Fruit fly (Drosophila melanogaster): Measurements from ENCODE around the gene COX6AL2.
A peak's percentile ranks its signal among the peaks of the same experiment; 100 is the strongest.

The COX6AL2 gene

dm6 chr3L:18869035-18869826 lies 44.7 kb downstream of the COX6AL2 start, which contains the start of gene Grx1 (continued):
- TF ChIP-seq CG12659 (GFP tag; optimal IDR thresholded peaks at IDR 0.05) (peak; percentile 73), Dp (GFP tag; optimal IDR thresholded peaks at IDR 0.05) (peak; percentile 18), Blimp-1 (GFP tag; optimal IDR thresholded peaks at IDR 0.05) (peak; percentile 79), CG12219 (GFP tag; optimal IDR thresholded peaks at IDR 0.05) (peak; percentile 33), Lhr (GFP tag; optimal IDR thresholded peaks at IDR 0.05) (peak; percentile 15), crp (GFP tag; optimal IDR thresholded peaks at IDR 0.05) (peak; percentile 49 to 90), Camta (GFP tag; optimal IDR thresholded peaks at IDR 0.05) (peak; percentile 21), CG17912 (GFP tag; optimal IDR thresholded peaks at IDR 0.05) (no peak), Hr3 (GFP tag; optimal IDR thresholded peaks at IDR 0.05) (peak; percentile 49), usp (GFP tag; optimal IDR thresholded peaks at IDR 0.05) (no peak), ems (GFP tag; optimal IDR thresholded peaks at IDR 0.05) (peak; percentile 36), mam (GFP tag; optimal IDR thresholded peaks at IDR 0.05) (peak; percentile 52), fu2 (GFP tag; optimal IDR thresholded peaks at IDR 0.05) (no peak), Atf-2 (GFP tag; optimal IDR thresholded peaks at IDR 0.05) (peak; percentile 36), CG7928 (GFP tag; optimal IDR thresholded peaks at IDR 0.05) (peak; percentile 40), HLH4C (GFP tag; IDR thresholded peaks at IDR 0.05; ENCODE audit: partially characterized antibody) (no peak), NK7.1 (GFP tag; optimal IDR thresholded peaks at IDR 0.05) (no peak), tio (GFP tag; optimal IDR thresholded peaks at IDR 0.05) (peak; percentile 15), HHEX (GFP tag; optimal IDR thresholded peaks at IDR 0.05) (peak; percentile 36), CG42726 (GFP tag; IDR thresholded peaks at IDR 0.05; ENCODE audit: partially characterized antibody) (no peak), GATAe (GFP tag; conservative IDR thresholded peaks at IDR 0.05) (peak; percentile 81), CG5245 (GFP tag; optimal IDR thresholded peaks at IDR 0.05) (no peak), pho (GFP tag; optimal IDR thresholded peaks at IDR 0.05) (peak; percentile 50), Dek (tag; optimal IDR thresholded peaks at IDR 0.05) (no peak), scrt (GFP tag; optimal IDR thresholded peaks at IDR 0.05) (peak; percentile 65), seq (GFP tag; IDR thresholded peaks at IDR 0.05) (no peak), CG11723 (GFP tag; optimal IDR thresholded peaks at IDR 0.05) (no peak), MESR4 (GFP tag; optimal IDR thresholded peaks at IDR 0.05) (peak; percentile 88), fd96Cb (tag; optimal IDR thresholded peaks at IDR 0.05) (peak; percentile 32), CG4617 (GFP tag; optimal IDR thresholded peaks at IDR 0.05; ENCODE audit: borderline replicate concordance) (peak; percentile 54), fru (optimal IDR thresholded peaks at IDR 0.05) (no peak), Xrp1 (GFP tag; IDR thresholded peaks at IDR 0.05) (peak; percentile 57), hb (GFP tag; IDR thresholded peaks at IDR 0.05; ENCODE audit: partially characterized antibody) (no peak), lilli (GFP tag; optimal IDR thresholded peaks at IDR 0.05) (peak; percentile 80), HLHmδ (GFP tag; optimal IDR thresholded peaks at IDR 0.05) (no peak), Fer1 (GFP tag; optimal IDR thresholded peaks at IDR 0.05) (peak; percentile 39), otp (GFP tag; IDR thresholded peaks at IDR 0.05) (no peak), br (optimal IDR thresholded peaks at IDR 0.05) (no peak), E2f1 (GFP tag; IDR thresholded peaks at IDR 0.05) (no peak), PHDP (tag; optimal IDR thresholded peaks at IDR 0.05) (peak; percentile 76), Lim3 (GFP tag; IDR thresholded peaks at IDR 0.05) (no peak), CG10543 (GFP tag; optimal IDR thresholded peaks at IDR 0.05) (peak; percentile 66), chm (GFP tag; IDR thresholded peaks at IDR 0.05) (no peak), CG10979 (tag; optimal IDR thresholded peaks at IDR 0.05) (peak; percentile 51), fd3F (GFP tag; optimal IDR thresholded peaks at IDR 0.05) (peak; percentile 58), CrebB (tag; optimal IDR thresholded peaks at IDR 0.05) (peak; percentile 38), CG6765 (GFP tag; optimal IDR thresholded peaks at IDR 0.05) (peak; percentile 61), Doc3 (GFP tag; IDR thresholded peaks at IDR 0.05; ENCODE audit: partially characterized antibody) (no peak), sug (tag; optimal IDR thresholded peaks at IDR 0.05) (peak; percentile 55)

Measured in whole organism, embryonic.